Fruit fly (Drosophila melanogaster) whole organism, prepupa: ENCODE results near the gene nkd.

Experiments used
- Blimp-1 ChIP-seq: fragments of 200-800 bp; sonication (Bioruptor generic); optimal IDR thresholded peaks from 3 replicates; lab custom pipeline; 2017; ENCODE audit warnings: missing biosample characterization, missing genetic modification characterization, mild to moderate bottlenecking, moderate library complexity, missing genetic modification reagents
- CG10631 ChIP-seq: fragments of 200-800 bp; sonication (Bioruptor generic); optimal IDR thresholded peaks from 2 replicates; lab custom pipeline; 2016; ENCODE audit warnings: missing biosample characterization, missing genetic modification characterization
- CG11294 ChIP-seq: fragments of 200-800 bp; sonication (Bioruptor generic); IDR thresholded peaks from 2 replicates; pipeline ENCODE4 v1.3.6; 2022; ENCODE audit warnings: missing biosample characterization, missing genetic modification characterization
- CG11902 ChIP-seq: fragments of 200-800 bp; sonication (Bioruptor generic); optimal IDR thresholded peaks from 3 replicates; lab custom pipeline; 2016; ENCODE audit warnings: missing biosample characterization, missing genetic modification characterization
- CG31627 ChIP-seq: fragments of 200-800 bp; sonication (Bioruptor generic); optimal IDR thresholded peaks from 3 replicates; lab custom pipeline; 2016; ENCODE audit warnings: missing biosample characterization, missing genetic modification characterization
- CG34406 ChIP-seq: fragments of 200-800 bp; sonication (Bioruptor generic); optimal IDR thresholded peaks from 3 replicates; lab custom pipeline; 2016; ENCODE audit warnings: missing biosample characterization, missing genetic modification characterization
- CG3919 ChIP-seq: fragments of 200-800 bp; sonication (Bioruptor generic); optimal IDR thresholded peaks from 3 replicates; lab custom pipeline; 2016; ENCODE audit warnings: missing biosample characterization, missing genetic modification characterization
- CG4318 ChIP-seq: fragments of 200-800 bp; sonication (Bioruptor generic); optimal IDR thresholded peaks from 3 replicates; lab custom pipeline; 2017; ENCODE audit warnings: missing biosample characterization, mild to moderate bottlenecking, missing genetic modification characterization
- CG6163 ChIP-seq: fragments of 200-800 bp; sonication (Bioruptor generic); IDR thresholded peaks from 3 replicates; pipeline ENCODE4 v1.3.6; 2022; ENCODE audit warnings: missing biosample characterization, missing genetic modification characterization
- CG6276 ChIP-seq: fragments of 200-800 bp; sonication (Bioruptor generic); optimal IDR thresholded peaks from 2 replicates; lab custom pipeline; 2017; ENCODE audit warnings: missing biosample characterization, mild to moderate bottlenecking, missing genetic modification characterization
- CG6792 ChIP-seq: fragments of 200-800 bp; sonication (Bioruptor generic); optimal IDR thresholded peaks from 3 replicates; lab custom pipeline; 2016; ENCODE audit warnings: missing biosample characterization, missing genetic modification characterization
- CG6808 ChIP-seq: fragments of 200-800 bp; sonication (Bioruptor generic); optimal IDR thresholded peaks from 3 replicates; lab custom pipeline; 2017; ENCODE audit warnings: missing biosample characterization, missing genetic modification characterization, mild to moderate bottlenecking, moderate library complexity, missing genetic modification reagents
- CG7368 ChIP-seq: fragments of 200-800 bp; sonication (Bioruptor generic); optimal IDR thresholded peaks from 3 replicates; lab custom pipeline; 2016; ENCODE audit warnings: missing biosample characterization, missing genetic modification characterization
- CG8119 ChIP-seq: fragments of 200-800 bp; sonication (Bioruptor generic); IDR thresholded peaks from 3 replicates; pipeline ENCODE4 v1.3.6; 2022; ENCODE audit warnings: missing biosample characterization, missing genetic modification characterization
- CG8319 ChIP-seq: fragments of 200-800 bp; sonication (Bioruptor generic); optimal IDR thresholded peaks from 3 replicates; lab custom pipeline; 2016; ENCODE audit warnings: missing biosample characterization, missing genetic modification characterization
- CG8632 ChIP-seq: fragments of 200-800 bp; sonication (Bioruptor generic); optimal IDR thresholded peaks from 3 replicates; lab custom pipeline; 2016; ENCODE audit warnings: missing biosample characterization, missing genetic modification characterization
- Eip75B ChIP-seq: fragments of 200-800 bp; sonication (Bioruptor generic); optimal IDR thresholded peaks from 3 replicates; lab custom pipeline; 2016; ENCODE audit warnings: missing biosample characterization, missing genetic modification characterization
- Eip78C ChIP-seq: fragments of 200-800 bp; sonication (Bioruptor generic); peaks from one replicate; lab custom pipeline; 2016; ENCODE audit warnings: missing biosample characterization, missing genetic modification characterization
- Ets96B ChIP-seq: fragments of 200-800 bp; optimal IDR thresholded peaks from 2 replicates; lab custom pipeline; 2019; ENCODE audit warnings: missing biosample characterization, mild to moderate bottlenecking, missing genetic modification characterization, moderate library complexity
- Hr38 ChIP-seq: sonication (Bioruptor generic); optimal IDR thresholded peaks from 2 replicates; lab custom pipeline; 2016; ENCODE audit warnings: missing biosample characterization, missing genetic modification characterization
- Hr39 ChIP-seq: fragments of 200-800 bp; sonication (Bioruptor generic); optimal IDR thresholded peaks from 2 replicates; lab custom pipeline; 2016; ENCODE audit warnings: missing biosample characterization, missing genetic modification characterization
- OdsH ChIP-seq: fragments of 200-800 bp; sonication (Bioruptor generic); optimal IDR thresholded peaks from 3 replicates; lab custom pipeline; 2016; ENCODE audit warnings: missing biosample characterization, missing genetic modification characterization
- Sox102F ChIP-seq: fragments of 200-800 bp; sonication (Bioruptor generic); optimal IDR thresholded peaks from 2 replicates; lab custom pipeline; 2016; ENCODE audit warnings: missing biosample characterization, mild to moderate bottlenecking, missing genetic modification characterization
- Sox15 ChIP-seq: fragments of 200-800 bp; sonication (Bioruptor generic); optimal IDR thresholded peaks from 3 replicates; lab custom pipeline; 2016; ENCODE audit warnings: missing biosample characterization, missing genetic modification characterization
- achi ChIP-seq: fragments of 200-800 bp; sonication (Bioruptor generic); optimal IDR thresholded peaks from 3 replicates; lab custom pipeline; 2016; ENCODE audit warnings: missing biosample characterization, missing genetic modification characterization
- cyc ChIP-seq: fragments of 200-800 bp; sonication (Bioruptor generic); optimal IDR thresholded peaks from 3 replicates; lab custom pipeline; 2016; ENCODE audit warnings: missing biosample characterization, missing genetic modification characterization
- dac ChIP-seq: fragments of 200-800 bp; sonication (Bioruptor generic); optimal IDR thresholded peaks from 2 replicates; lab custom pipeline; 2017; ENCODE audit warnings: missing biosample characterization, mild to moderate bottlenecking, missing genetic modification characterization
- dsx ChIP-seq: fragments of 200-800 bp; optimal IDR thresholded peaks from 3 replicates; lab custom pipeline; 2019; ENCODE audit warnings: missing biosample characterization, mild to moderate bottlenecking, missing genetic modification characterization, moderate library complexity; ENCODE audit not compliant: poor library complexity, severe bottlenecking
- eg ChIP-seq: fragments of 200-800 bp; sonication (Bioruptor generic); IDR thresholded peaks from 3 replicates; pipeline ENCODE4 v1.3.6; 2022; ENCODE audit warnings: missing biosample characterization, missing genetic modification characterization
- esn ChIP-seq: fragments of 200-800 bp; sonication (Bioruptor generic); optimal IDR thresholded peaks from 2 replicates; lab custom pipeline; 2016; ENCODE audit warnings: missing biosample characterization, mild to moderate bottlenecking, missing genetic modification characterization, moderate library complexity
- fd85E ChIP-seq: fragments of 200-800 bp; sonication (Bioruptor generic); optimal IDR thresholded peaks from 3 replicates; lab custom pipeline; 2016; ENCODE audit warnings: missing biosample characterization, missing genetic modification characterization
- fkh ChIP-seq: fragments of 200-800 bp; sonication (Bioruptor generic); optimal IDR thresholded peaks from 3 replicates; lab custom pipeline; 2017; ENCODE audit warnings: missing biosample characterization, mild to moderate bottlenecking, missing genetic modification characterization, moderate library complexity
- net ChIP-seq: fragments of 200-800 bp; sonication (Bioruptor generic); optimal IDR thresholded peaks from 3 replicates; lab custom pipeline; 2016; ENCODE audit warnings: missing biosample characterization, missing genetic modification characterization
- pdm3 ChIP-seq: fragments of 200-800 bp; sonication (Bioruptor generic); optimal IDR thresholded peaks from 3 replicates; lab custom pipeline; 2016; ENCODE audit warnings: missing biosample characterization, missing genetic modification characterization
- salr ChIP-seq, 2 experiments: fragments of 200-800 bp; sonication (Bioruptor generic); optimal IDR thresholded peaks; 3 replicates each; lab custom pipeline; 2016 to 2018; ENCODE audit warnings: missing biosample characterization in 2 of 2, missing genetic modification characterization in 2 of 2, mild to moderate bottlenecking in 1 of 2
- ss ChIP-seq, 2 experiments: fragments of 200-800 bp; sonication (Bioruptor generic); optimal IDR thresholded peaks; 2 replicates in 1 of 2; 3 replicates in 1 of 2; lab custom pipeline; 2017 to 2018; ENCODE audit warnings: mild to moderate bottlenecking in 2 of 2, missing biosample characterization in 2 of 2, missing genetic modification characterization in 2 of 2, moderate library complexity in 1 of 2
- svp ChIP-seq: fragments of 200-800 bp; sonication (Bioruptor generic); peaks from one replicate; lab custom pipeline; 2016; ENCODE audit warnings: missing biosample characterization, missing genetic modification characterization
- topi ChIP-seq: fragments of 200-800 bp; sonication (Bioruptor generic); optimal IDR thresholded peaks from 3 replicates; lab custom pipeline; 2016; ENCODE audit warnings: missing biosample characterization, missing genetic modification characterization
- vri ChIP-seq: fragments of 200-800 bp; sonication (Bioruptor generic); optimal IDR thresholded peaks from 3 replicates; lab custom pipeline; 2016; ENCODE audit warnings: missing biosample characterization, mild to moderate bottlenecking, missing genetic modification characterization

The nkd gene

DNA sequence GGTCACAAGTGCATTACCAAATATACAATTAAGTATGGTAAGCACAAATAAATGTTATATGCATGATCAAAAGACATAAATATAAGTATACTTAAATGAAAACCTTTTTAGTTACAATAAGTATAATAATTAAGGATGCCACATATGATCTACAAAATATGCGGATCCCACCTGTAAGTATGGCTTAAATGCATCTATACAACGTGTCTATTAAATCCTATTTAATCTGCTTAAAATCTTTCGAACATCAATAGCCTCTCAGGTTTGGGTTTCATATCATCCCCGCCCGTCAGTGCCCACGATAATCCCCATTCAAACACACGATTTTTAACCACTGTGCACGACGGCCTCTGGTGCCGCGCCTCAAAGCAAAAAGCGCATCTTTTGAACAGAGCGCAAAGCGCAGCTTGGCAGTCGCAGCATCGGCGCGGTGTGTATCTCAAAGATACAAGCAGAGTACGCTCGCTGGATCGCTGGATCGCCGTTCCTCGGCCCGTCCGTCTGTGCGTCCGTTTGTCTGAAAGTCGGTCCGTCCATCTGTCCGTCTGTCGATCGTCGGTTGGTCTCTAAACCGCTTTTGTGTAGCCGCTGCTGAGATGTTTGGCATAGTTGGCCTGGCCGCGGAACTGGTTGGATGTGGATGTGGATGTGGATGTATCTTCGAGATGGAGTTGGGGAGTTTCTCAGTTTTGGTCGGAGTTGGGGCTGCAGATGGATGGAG, 3.4 kb downstream of the nkd start (continued):
- peak; percentile 82 for TF ChIP-seq CG8319 (GFP tag; lab: Kevin White, UChicago)
- peak; percentile 87 for TF ChIP-seq CG7368 (GFP tag; lab: Kevin White, UChicago)
- peak; percentile 83 for TF ChIP-seq CG6276 (GFP tag; lab: Kevin White, UChicago)
- TF ChIP-seq CG4318 (GFP tag; lab: Kevin White, UChicago), result peak; percentile 89
- peak; percentile 83 for TF ChIP-seq Sox102F (GFP tag; lab: Kevin White, UChicago)
- peak; percentile 90 for TF ChIP-seq CG34406 (GFP tag; lab: Kevin White, UChicago)
- TF ChIP-seq esn (GFP tag; lab: Kevin White, UChicago), result peak; percentile 93
- TF ChIP-seq dsx, result peak; percentile 75
- TF ChIP-seq achi (GFP tag; lab: Kevin White, UChicago), result peak; percentile 89
- peak; percentile 82 for TF ChIP-seq CG11902 (GFP tag; lab: Kevin White, UChicago)
- TF ChIP-seq dac, result peak; percentile 72
- peak; percentile 90 for TF ChIP-seq CG8632
- peak; percentile 90 for TF ChIP-seq CG6792 (GFP tag; lab: Kevin White, UChicago)
- TF ChIP-seq ss (GFP tag; optimal IDR thresholded peaks at IDR 0.05; lab: Kevin White, UChicago), result peak; percentile 71 to 90
- no peak for TF ChIP-seq CG6163 (GFP tag; lab: Robert Waterston, UW)
- peak; percentile 91 for TF ChIP-seq topi (GFP tag; lab: Kevin White, UChicago)
- peak; percentile 81 for TF ChIP-seq CG31627
- TF ChIP-seq fd85E (GFP tag; lab: Kevin White, UChicago), result peak; percentile 64
- peak; percentile 92 for TF ChIP-seq CG10631
- TF ChIP-seq Eip78C (GFP tag; lab: Kevin White, UChicago), result peak; percentile 98
- TF ChIP-seq CG8119 (GFP tag; lab: Robert Waterston, UW), result peak; percentile 76; the same call in 2 of the 3 replicates
- TF ChIP-seq Hr38 (GFP tag; lab: Kevin White, UChicago), result no peak
- peak; percentile 78 for TF ChIP-seq cyc (GFP tag; lab: Kevin White, UChicago)
- TF ChIP-seq Ets96B (tag; lab: Kevin White, UChicago), result peak; percentile 89
- TF ChIP-seq CG6808 (GFP tag; lab: Kevin White, UChicago), result peak; percentile 91
- TF ChIP-seq Hr39 (GFP tag; lab: Kevin White, UChicago), result peak; percentile 78
- TF ChIP-seq, all 60 proteins: peak for 56

DNA sequence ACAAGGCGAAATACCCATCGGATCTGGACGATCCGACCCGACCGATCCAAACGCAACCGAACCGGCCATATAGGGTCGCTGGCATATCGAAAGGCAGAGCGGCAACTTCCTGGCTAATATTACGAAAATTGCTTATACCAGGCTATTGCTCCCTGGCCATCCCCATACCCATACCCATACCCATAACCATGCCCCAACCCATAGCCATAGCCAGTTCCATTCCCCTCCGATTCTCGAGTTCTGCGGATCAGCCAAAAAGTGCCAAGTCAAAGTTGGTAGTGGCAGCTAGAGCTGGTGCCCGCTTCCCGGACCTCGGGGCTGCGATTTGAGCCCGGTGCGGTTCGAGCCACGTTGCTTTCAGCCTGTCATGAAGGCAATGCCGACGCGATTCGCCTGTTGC, 4.1 kb downstream of the nkd start:
- TF ChIP-seq CG8319 (GFP tag; lab: Kevin White, UChicago), result no peak

DNA sequence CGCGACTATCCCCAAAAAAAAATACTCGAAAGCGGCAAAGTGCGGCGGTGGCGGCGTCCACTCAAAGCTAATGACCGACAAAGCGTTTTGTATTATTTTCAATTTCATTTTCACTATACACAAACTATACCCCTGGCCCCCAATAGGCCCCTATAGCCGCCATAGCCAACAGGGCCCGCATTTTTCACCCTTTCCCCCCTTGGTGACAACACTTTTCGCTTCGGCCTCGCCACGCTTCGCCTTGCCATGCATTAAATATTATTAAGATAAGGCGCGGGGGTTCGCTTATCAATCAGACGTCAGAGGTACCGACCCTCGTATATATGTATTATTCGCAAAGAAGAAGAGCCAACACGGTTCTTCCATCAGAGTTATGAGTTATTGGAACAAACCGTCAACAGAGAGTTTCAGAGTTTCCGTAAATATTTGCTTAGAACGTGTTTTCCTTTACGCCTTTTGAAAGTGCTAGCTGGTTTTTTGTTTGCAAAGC, 5.0 kb downstream of the nkd start:
- TF ChIP-seq CG10631 (peak; percentile 8), Sox15 (GFP tag; lab: Kevin White, UChicago) (no peak), CG11902 (GFP tag; lab: Kevin White, UChicago) (no peak), Sox102F (GFP tag; lab: Kevin White, UChicago) (no peak), CG3919 (GFP tag; lab: Kevin White, UChicago) (peak; percentile 33), eg (GFP tag; lab: Robert Waterston, UW) (peak; percentile 16; the same call in 1 of the 3 replicates), CG6163 (GFP tag; lab: Robert Waterston, UW) (no peak), fkh (GFP tag; lab: Kevin White, UChicago) (peak; percentile 91), Eip78C (GFP tag; lab: Kevin White, UChicago) (peak; percentile 81), Blimp-1 (no peak), OdsH (peak; percentile 1), svp (GFP tag; lab: Kevin White, UChicago) (peak; percentile 86), CG11294 (no peak), pdm3 (GFP tag; lab: Kevin White, UChicago) (peak; percentile 5), Eip75B (GFP tag; lab: Kevin White, UChicago) (peak; percentile 12), salr (GFP tag; optimal IDR thresholded peaks at IDR 0.05; lab: Kevin White, UChicago) (no peak), net (GFP tag; lab: Kevin White, UChicago) (peak; percentile 31), vri (GFP tag; lab: Kevin White, UChicago) (peak; percentile 53)
